Fruit fly (Drosophila melanogaster) whole organism, prepupa: ENCODE data around the gene CG14626.
A peak's percentile ranks its signal among the peaks of the same experiment; 100 is the strongest.

Source experiments
- Blimp-1 ChIP-seq: fragments of 200-800 bp; sonication (Bioruptor generic); optimal IDR thresholded peaks from 3 replicates; lab custom pipeline; 2017; ENCODE audit warnings: missing biosample characterization, missing genetic modification characterization, mild to moderate bottlenecking, moderate library complexity, missing genetic modification reagents
- CG10631 ChIP-seq: fragments of 200-800 bp; sonication (Bioruptor generic); optimal IDR thresholded peaks from 2 replicates; lab custom pipeline; 2016; ENCODE audit warnings: missing biosample characterization, missing genetic modification characterization
- CG10669 ChIP-seq: fragments of 200-800 bp; sonication (Bioruptor generic); optimal IDR thresholded peaks from 3 replicates; lab custom pipeline; 2018; ENCODE audit warnings: missing biosample characterization, mild to moderate bottlenecking, missing genetic modification characterization, moderate library complexity
- CG11294 ChIP-seq: fragments of 200-800 bp; sonication (Bioruptor generic); IDR thresholded peaks from 2 replicates; pipeline ENCODE4 v1.3.6; 2022; ENCODE audit warnings: missing biosample characterization, missing genetic modification characterization
- CG11762 ChIP-seq: fragments of 200-800 bp; sonication (Bioruptor generic); optimal IDR thresholded peaks from 3 replicates; lab custom pipeline; 2016; ENCODE audit warnings: missing biosample characterization, missing genetic modification characterization; ENCODE audit not compliant: insufficient read depth
- CG15336 ChIP-seq: fragments of 200-800 bp; sonication (Bioruptor generic); IDR thresholded peaks from 2 replicates; pipeline ENCODE4 v1.3.6; 2022; ENCODE audit warnings: missing biosample characterization, missing genetic modification characterization
- CG1621 ChIP-seq: fragments of 200-800 bp; sonication (Bioruptor generic); optimal IDR thresholded peaks from 3 replicates; lab custom pipeline; 2018; ENCODE audit warnings: missing biosample characterization, mild to moderate bottlenecking, missing genetic modification characterization
- CG16779 ChIP-seq: fragments of 200-800 bp; sonication (Bioruptor generic); optimal IDR thresholded peaks from 3 replicates; lab custom pipeline; 2017; ENCODE audit warnings: missing biosample characterization, mild to moderate bottlenecking, missing genetic modification characterization
- CG3032 ChIP-seq: fragments of 200-800 bp; optimal IDR thresholded peaks from 2 replicates; lab custom pipeline; 2019; ENCODE audit warnings: missing biosample characterization, mild to moderate bottlenecking, missing genetic modification characterization, moderate library complexity
- CG31627 ChIP-seq: fragments of 200-800 bp; sonication (Bioruptor generic); optimal IDR thresholded peaks from 3 replicates; lab custom pipeline; 2016; ENCODE audit warnings: missing biosample characterization, missing genetic modification characterization
- CG32006 ChIP-seq: fragments of 200-800 bp; sonication (Bioruptor generic); optimal IDR thresholded peaks from 3 replicates; lab custom pipeline; 2017; ENCODE audit warnings: missing biosample characterization, mild to moderate bottlenecking, missing genetic modification characterization
- CG34406 ChIP-seq: fragments of 200-800 bp; sonication (Bioruptor generic); optimal IDR thresholded peaks from 3 replicates; lab custom pipeline; 2016; ENCODE audit warnings: missing biosample characterization, missing genetic modification characterization
- CG6163 ChIP-seq: fragments of 200-800 bp; sonication (Bioruptor generic); IDR thresholded peaks from 3 replicates; pipeline ENCODE4 v1.3.6; 2022; ENCODE audit warnings: missing biosample characterization, missing genetic modification characterization
- CG6808 ChIP-seq: fragments of 200-800 bp; sonication (Bioruptor generic); optimal IDR thresholded peaks from 3 replicates; lab custom pipeline; 2017; ENCODE audit warnings: missing biosample characterization, missing genetic modification characterization, mild to moderate bottlenecking, moderate library complexity, missing genetic modification reagents
- CG8119 ChIP-seq: fragments of 200-800 bp; sonication (Bioruptor generic); IDR thresholded peaks from 3 replicates; pipeline ENCODE4 v1.3.6; 2022; ENCODE audit warnings: missing biosample characterization, missing genetic modification characterization
- CG8632 ChIP-seq: fragments of 200-800 bp; sonication (Bioruptor generic); optimal IDR thresholded peaks from 3 replicates; lab custom pipeline; 2016; ENCODE audit warnings: missing biosample characterization, missing genetic modification characterization
- Eip75B ChIP-seq: fragments of 200-800 bp; sonication (Bioruptor generic); optimal IDR thresholded peaks from 3 replicates; lab custom pipeline; 2016; ENCODE audit warnings: missing biosample characterization, missing genetic modification characterization
- Eip78C ChIP-seq: fragments of 200-800 bp; sonication (Bioruptor generic); peaks from one replicate; lab custom pipeline; 2016; ENCODE audit warnings: missing biosample characterization, missing genetic modification characterization
- Eip93F ChIP-seq: fragments of 200-800 bp; sonication (Bioruptor generic); optimal IDR thresholded peaks from 2 replicates; lab custom pipeline; 2016; ENCODE audit warnings: missing biosample characterization, mild to moderate bottlenecking, missing genetic modification characterization
- Ets96B ChIP-seq: fragments of 200-800 bp; optimal IDR thresholded peaks from 2 replicates; lab custom pipeline; 2019; ENCODE audit warnings: missing biosample characterization, mild to moderate bottlenecking, missing genetic modification characterization, moderate library complexity
- Hr38 ChIP-seq: sonication (Bioruptor generic); optimal IDR thresholded peaks from 2 replicates; lab custom pipeline; 2016; ENCODE audit warnings: missing biosample characterization, missing genetic modification characterization
- Hr39 ChIP-seq: fragments of 200-800 bp; sonication (Bioruptor generic); optimal IDR thresholded peaks from 2 replicates; lab custom pipeline; 2016; ENCODE audit warnings: missing biosample characterization, missing genetic modification characterization
- Hr4 ChIP-seq: fragments of 200-800 bp; sonication (Bioruptor generic); optimal IDR thresholded peaks from 3 replicates; lab custom pipeline; 2016; ENCODE audit warnings: missing biosample characterization, missing genetic modification characterization
- Lpt ChIP-seq: fragments of 200-800 bp; sonication (Bioruptor generic); optimal IDR thresholded peaks from 3 replicates; lab custom pipeline; 2016; ENCODE audit warnings: missing biosample characterization, missing genetic modification characterization
- Met ChIP-seq: fragments of 200-800 bp; sonication (Bioruptor generic); optimal IDR thresholded peaks from 3 replicates; lab custom pipeline; 2016; ENCODE audit warnings: missing biosample characterization, missing genetic modification characterization
- Smox ChIP-seq: fragments of 200-800 bp; sonication (Bioruptor generic); optimal IDR thresholded peaks from 3 replicates; lab custom pipeline; 2016; ENCODE audit warnings: missing biosample characterization, missing genetic modification characterization
- Sox102F ChIP-seq: fragments of 200-800 bp; sonication (Bioruptor generic); optimal IDR thresholded peaks from 2 replicates; lab custom pipeline; 2016; ENCODE audit warnings: missing biosample characterization, mild to moderate bottlenecking, missing genetic modification characterization
- Sox14 ChIP-seq: fragments of 200-800 bp; sonication (Bioruptor generic); optimal IDR thresholded peaks from 3 replicates; lab custom pipeline; 2016; ENCODE audit warnings: missing biosample characterization, missing genetic modification characterization
- achi ChIP-seq: fragments of 200-800 bp; sonication (Bioruptor generic); optimal IDR thresholded peaks from 3 replicates; lab custom pipeline; 2016; ENCODE audit warnings: missing biosample characterization, missing genetic modification characterization
- acj6 ChIP-seq: fragments of 200-800 bp; sonication (Bioruptor generic); optimal IDR thresholded peaks from 3 replicates; lab custom pipeline; 2016; ENCODE audit warnings: missing biosample characterization, missing genetic modification characterization
- cyc ChIP-seq: fragments of 200-800 bp; sonication (Bioruptor generic); optimal IDR thresholded peaks from 3 replicates; lab custom pipeline; 2016; ENCODE audit warnings: missing biosample characterization, missing genetic modification characterization
- dsx ChIP-seq: fragments of 200-800 bp; optimal IDR thresholded peaks from 3 replicates; lab custom pipeline; 2019; ENCODE audit warnings: missing biosample characterization, mild to moderate bottlenecking, missing genetic modification characterization, moderate library complexity; ENCODE audit not compliant: poor library complexity, severe bottlenecking
- eg ChIP-seq: fragments of 200-800 bp; sonication (Bioruptor generic); IDR thresholded peaks from 3 replicates; pipeline ENCODE4 v1.3.6; 2022; ENCODE audit warnings: missing biosample characterization, missing genetic modification characterization
- esn ChIP-seq: fragments of 200-800 bp; sonication (Bioruptor generic); optimal IDR thresholded peaks from 2 replicates; lab custom pipeline; 2016; ENCODE audit warnings: missing biosample characterization, mild to moderate bottlenecking, missing genetic modification characterization, moderate library complexity
- fd59A ChIP-seq: fragments of 200-800 bp; sonication (Bioruptor generic); optimal IDR thresholded peaks from 2 replicates; lab custom pipeline; 2017; ENCODE audit warnings: missing biosample characterization, mild to moderate bottlenecking, missing genetic modification characterization, missing genetic modification reagents
- salr ChIP-seq, 2 experiments: fragments of 200-800 bp; sonication (Bioruptor generic); optimal IDR thresholded peaks; 3 replicates each; lab custom pipeline; 2016 to 2018; ENCODE audit warnings: missing biosample characterization in 2 of 2, missing genetic modification characterization in 2 of 2, mild to moderate bottlenecking in 1 of 2
- spab ChIP-seq: fragments of 200-800 bp; sonication (Bioruptor generic); optimal IDR thresholded peaks from 2 replicates; lab custom pipeline; 2017; ENCODE audit warnings: missing biosample characterization, mild to moderate bottlenecking, missing genetic modification characterization, missing genetic modification reagents
- ss ChIP-seq, 2 experiments: fragments of 200-800 bp; sonication (Bioruptor generic); optimal IDR thresholded peaks; 2 replicates in 1 of 2; 3 replicates in 1 of 2; lab custom pipeline; 2017 to 2018; ENCODE audit warnings: mild to moderate bottlenecking in 2 of 2, missing biosample characterization in 2 of 2, missing genetic modification characterization in 2 of 2, moderate library complexity in 1 of 2
- svp ChIP-seq: fragments of 200-800 bp; sonication (Bioruptor generic); peaks from one replicate; lab custom pipeline; 2016; ENCODE audit warnings: missing biosample characterization, missing genetic modification characterization
- vri ChIP-seq: fragments of 200-800 bp; sonication (Bioruptor generic); optimal IDR thresholded peaks from 3 replicates; lab custom pipeline; 2016; ENCODE audit warnings: missing biosample characterization, mild to moderate bottlenecking, missing genetic modification characterization

Gene CG14626

dm6 chrX:1231707-1232106 is 47.1 kb downstream of the CG14626 start (continued):
- TF ChIP-seq CG10669 (GFP tag; lab: Kevin White, UChicago) (peak; percentile 23), CG6808 (no peak), cyc (no peak), Blimp-1 (GFP tag; lab: Kevin White, UChicago) (no peak), spab (peak; percentile 1), eg (GFP tag; lab: Robert Waterston, UW) (peak; percentile 65), fd59A (GFP tag; lab: Kevin White, UChicago) (no peak), Sox14 (GFP tag; lab: Kevin White, UChicago) (no peak), Lpt (GFP tag; lab: Kevin White, UChicago) (no peak), Eip75B (GFP tag; lab: Kevin White, UChicago) (no peak), CG8632 (GFP tag; lab: Kevin White, UChicago) (no peak), CG1621 (no peak), CG8119 (peak; percentile 45; the same call in 1 of the 3 replicates), ss (GFP tag; optimal IDR thresholded peaks at IDR 0.05; lab: Kevin White, UChicago) (no peak), Eip93F (no peak), CG34406 (GFP tag; lab: Kevin White, UChicago) (no peak)
- TF ChIP-seq, all 60 proteins: peak for 13

DNA sequence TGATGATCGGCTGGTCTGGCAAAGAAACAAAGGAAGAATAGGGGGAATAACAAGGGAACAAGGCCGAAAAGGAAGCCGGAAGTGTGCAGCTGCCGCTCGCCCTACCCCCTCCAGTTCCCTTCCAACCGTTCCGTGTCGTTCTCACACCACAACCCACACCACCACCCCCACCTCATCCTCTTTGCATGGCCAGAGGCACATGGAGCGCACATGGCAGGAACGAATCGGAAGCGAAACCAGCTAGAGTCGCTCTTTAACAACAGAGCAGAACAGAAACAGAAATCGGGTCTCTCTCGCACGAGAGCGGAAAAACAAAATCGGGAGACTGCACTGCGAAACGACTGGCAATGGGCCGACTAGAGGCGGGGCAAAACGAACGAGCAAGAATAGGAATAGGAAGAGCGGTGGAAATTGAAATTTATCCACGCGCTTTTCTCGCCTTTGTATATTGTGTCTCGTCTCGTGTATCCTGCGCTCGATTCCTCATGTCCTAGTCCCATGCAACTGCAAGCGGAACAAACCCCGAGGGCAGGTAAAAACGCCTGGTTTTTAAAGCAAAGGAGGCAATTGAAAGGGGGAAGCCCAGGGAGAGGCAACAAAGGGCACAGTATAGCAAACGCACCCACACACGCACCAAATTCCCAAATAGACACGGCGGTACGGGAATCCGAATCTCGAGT is 48.1 kb downstream of the CG14626 start:
- TF ChIP-seq Sox102F (GFP tag; lab: Kevin White, UChicago) (no peak), CG1621 (peak; percentile 10), dsx (peak; percentile 12), Eip78C (GFP tag; lab: Kevin White, UChicago) (peak; percentile 26), CG34406 (GFP tag; lab: Kevin White, UChicago) (no peak)
- TF ChIP-seq, all 60 proteins: peak for 3

DNA sequence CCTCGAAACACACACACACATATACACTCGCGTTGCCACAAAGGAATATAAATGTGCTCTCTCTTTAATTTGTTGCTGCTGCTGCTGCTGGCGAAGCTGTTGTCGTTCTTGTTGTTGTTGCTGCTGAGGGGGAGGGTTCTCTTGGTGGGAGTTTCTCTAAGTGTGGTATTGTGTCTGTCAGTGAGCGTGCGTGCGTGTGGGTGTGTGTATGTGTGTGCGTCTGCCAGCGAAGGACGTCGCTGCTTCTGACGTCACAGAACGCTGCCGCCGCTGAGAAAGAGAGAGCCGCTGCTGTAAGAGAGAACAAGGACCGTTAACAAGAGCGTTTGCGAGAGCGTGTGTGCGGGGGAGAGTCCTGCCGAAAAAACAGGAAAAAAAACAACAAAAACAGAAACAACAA is 49.4 kb downstream of the CG14626 start:
- TF ChIP-seq Sox14 (GFP tag; lab: Kevin White, UChicago) (peak; percentile 34), dsx (peak; percentile 80), esn (no peak), Hr4 (GFP tag; lab: Kevin White, UChicago) (no peak)

dm6 chrX:1234817-1235617 is 50.4 kb downstream of the CG14626 start:
- peak; percentile 86 for TF ChIP-seq Hr39 (GFP tag; lab: Kevin White, UChicago)
- peak; percentile 48 for TF ChIP-seq Blimp-1 (GFP tag; lab: Kevin White, UChicago)
- TF ChIP-seq svp (GFP tag; lab: Kevin White, UChicago) = peak; percentile 94
- TF ChIP-seq dsx = peak; percentile 87
- TF ChIP-seq acj6 (GFP tag; lab: Kevin White, UChicago) = peak; percentile 67
- peak; percentile 77 for TF ChIP-seq fd59A (GFP tag; lab: Kevin White, UChicago)
- TF ChIP-seq CG15336 (GFP tag; lab: Robert Waterston, UW) = peak; percentile 80
- TF ChIP-seq CG11294 = peak; percentile 79; the same call in 1 of the 2 replicates
- peak; percentile 81 for TF ChIP-seq Ets96B (tag; lab: Kevin White, UChicago)
- TF ChIP-seq CG31627 (GFP tag; lab: Kevin White, UChicago) = peak; percentile 84
- TF ChIP-seq achi (GFP tag; lab: Kevin White, UChicago) = peak; percentile 85
- peak; percentile 91 for TF ChIP-seq Met
- TF ChIP-seq CG3032 (tag; lab: Kevin White, UChicago) = peak; percentile 83
- TF ChIP-seq Sox102F (GFP tag; lab: Kevin White, UChicago) = peak; percentile 90
- peak; percentile 78 to 88 for TF ChIP-seq ss (GFP tag; optimal IDR thresholded peaks at IDR 0.05; lab: Kevin White, UChicago)
- TF ChIP-seq Smox (GFP tag; lab: Kevin White, UChicago) = peak; percentile 82
- TF ChIP-seq CG10669 (GFP tag; lab: Kevin White, UChicago) = peak; percentile 87
- TF ChIP-seq salr (GFP tag; optimal IDR thresholded peaks at IDR 0.05; lab: Kevin White, UChicago) = peak; percentile 60 to 84
- no peak for TF ChIP-seq Hr38 (GFP tag; lab: Kevin White, UChicago)
- peak; percentile 85 for TF ChIP-seq CG8119
- peak; percentile 93 for TF ChIP-seq Eip78C (GFP tag; lab: Kevin White, UChicago)
- TF ChIP-seq spab = peak; percentile 76
- peak; percentile 57 for TF ChIP-seq vri (GFP tag; lab: Kevin White, UChicago)
- TF ChIP-seq CG16779 (tag; lab: Kevin White, UChicago) = peak; percentile 67
- peak; percentile 90 for TF ChIP-seq esn
- TF ChIP-seq eg (GFP tag; lab: Robert Waterston, UW) = peak; percentile 83
- peak; percentile 49 for TF ChIP-seq CG11762 (GFP tag; lab: Kevin White, UChicago)
- TF ChIP-seq CG6163 (GFP tag; lab: Robert Waterston, UW) = peak; percentile 92
- TF ChIP-seq CG1621 = peak; percentile 86
- TF ChIP-seq CG32006 (GFP tag; lab: Kevin White, UChicago) = peak; percentile 87
- peak; percentile 92 for TF ChIP-seq Sox14 (GFP tag; lab: Kevin White, UChicago)
- peak; percentile 79 for TF ChIP-seq cyc
- TF ChIP-seq CG10631 = peak; percentile 84
